Worm (Caenorhabditis elegans) whole organism, young adult: ENCODE data around the gene puf-5.

Experiments used
- B0261.1 ChIP-seq: sonication (generic microtip); optimal IDR thresholded peaks from 2 replicates; lab custom pipeline; 2016; ENCODE audit warnings: mild to moderate bottlenecking, missing genetic modification characterization, moderate library complexity, missing compliant biosample characterization
- C06A6.2 ChIP-seq: fragments of 200-800 bp; sonication (Bioruptor generic); conservative IDR thresholded peaks from 2 replicates; pipeline ENCODE4 v1.3.6; 2022; ENCODE audit warnings: missing genetic modification characterization, missing compliant biosample characterization
- C17E4.6 ChIP-seq: fragments of 200-800 bp; sonication (Bioruptor generic); IDR thresholded peaks from 2 replicates; pipeline ENCODE4 v1.3.6; 2022; ENCODE audit warnings: missing genetic modification reagents, missing genetic modification characterization, missing compliant biosample characterization
- F33H1.4 ChIP-seq: fragments of 200-800 bp; sonication (Bioruptor generic); IDR thresholded peaks from 2 replicates; pipeline ENCODE4 v1.3.6; 2022; ENCODE audit warnings: missing genetic modification reagents, missing genetic modification characterization, missing compliant biosample characterization
- F49E8.2 ChIP-seq: sonication (generic microtip); optimal IDR thresholded peaks from 3 replicates; lab custom pipeline; 2017; ENCODE audit warnings: missing genetic modification characterization, mild to moderate bottlenecking, missing compliant biosample characterization, antibody characterized with exemption, moderate library complexity; ENCODE audit not compliant: insufficient read depth
- F52B5.7 ChIP-seq: sonication (generic microtip); optimal IDR thresholded peaks from 2 replicates; lab custom pipeline; 2016; ENCODE audit warnings: mild to moderate bottlenecking, missing genetic modification characterization, missing compliant biosample characterization
- K11D2.4 ChIP-seq: fragments of 200-800 bp; sonication (Bioruptor generic); IDR thresholded peaks from 2 replicates; pipeline ENCODE4 v1.3.6; 2022; ENCODE audit warnings: missing genetic modification reagents, missing genetic modification characterization, missing compliant biosample characterization
- Y53G8AR.9 ChIP-seq: fragments of 200-800 bp; sonication (Bioruptor generic); conservative IDR thresholded peaks from 2 replicates; pipeline ENCODE4 v1.3.6; 2022; ENCODE audit warnings: missing genetic modification reagents, missing genetic modification characterization, missing compliant biosample characterization
- Y56A3A.18 ChIP-seq: fragments of 200-800 bp; sonication (Bioruptor generic); IDR thresholded peaks from 2 replicates; pipeline ENCODE4 v1.3.6; 2022; ENCODE audit warnings: missing genetic modification reagents, missing genetic modification characterization, missing compliant biosample characterization
- Y79H2A.3 ChIP-seq: fragments of 200-800 bp; sonication (Bioruptor generic); conservative IDR thresholded peaks from 2 replicates; pipeline ENCODE4 v1.3.6; 2022; ENCODE audit warnings: missing genetic modification reagents, missing genetic modification characterization, missing compliant biosample characterization
- Y95B8A.8 ChIP-seq: fragments of 200-800 bp; sonication (Bioruptor generic); IDR thresholded peaks from 2 replicates; pipeline ENCODE4 v1.3.6; 2022; ENCODE audit warnings: missing genetic modification reagents, missing genetic modification characterization, missing compliant biosample characterization
- akir-1 ChIP-seq: fragments of 200-800 bp; sonication (Bioruptor generic); optimal IDR thresholded peaks from 2 replicates; lab custom pipeline; 2018; ENCODE audit warnings: mild to moderate bottlenecking, missing genetic modification characterization, moderate library complexity, missing compliant biosample characterization
- ama-1 ChIP-seq, 3 experiments: fragments of 150-350 bp in 1 of 3; sonication (generic microtip) in 2 of 3; optimal IDR thresholded peaks; 2 replicates each; lab custom pipeline; 2014 to 2018; ENCODE audit warnings: missing biosample characterization in 2 of 3, missing genetic modification characterization in 2 of 3, missing genetic modification reagents in 2 of 3
- attf-6 ChIP-seq: fragments of 200-800 bp; sonication (Bioruptor generic); IDR thresholded peaks from 2 replicates; pipeline ENCODE4 v1.3.6; 2022; ENCODE audit warnings: missing genetic modification reagents, missing genetic modification characterization, missing compliant biosample characterization
- ceh-100 ChIP-seq: fragments of 200-800 bp; sonication (Bioruptor generic); IDR thresholded peaks from 2 replicates; pipeline ENCODE4 v1.3.6; 2022; ENCODE audit warnings: missing genetic modification reagents, missing genetic modification characterization, missing compliant biosample characterization
- die-1 ChIP-seq: sonication (generic microtip); optimal IDR thresholded peaks from 2 replicates; lab custom pipeline; 2016; ENCODE audit warnings: missing genotype, mild to moderate bottlenecking, missing genetic modification characterization, missing compliant biosample characterization
- efl-1 ChIP-seq: fragments of 150-350 bp; optimal IDR thresholded peaks from 2 replicates; lab custom pipeline; 2014; ENCODE audit warnings: missing biosample characterization, missing genetic modification reagents, missing genetic modification characterization
- egl-18 ChIP-seq: fragments of 200-800 bp; sonication (Bioruptor generic); IDR thresholded peaks from 2 replicates; pipeline ENCODE4 v1.3.6; 2022; ENCODE audit warnings: missing genetic modification reagents, missing genetic modification characterization, missing compliant biosample characterization
- ets-4 ChIP-seq: fragments of 200-800 bp; sonication (Bioruptor generic); optimal IDR thresholded peaks from 2 replicates; lab custom pipeline; 2018; ENCODE audit warnings: mild to moderate bottlenecking, missing genetic modification characterization, missing compliant biosample characterization
- gei-17 ChIP-seq: fragments of 200-800 bp; sonication (Bioruptor generic); optimal IDR thresholded peaks from 2 replicates; lab custom pipeline; 2018; ENCODE audit warnings: mild to moderate bottlenecking, missing genetic modification characterization, missing compliant biosample characterization
- him-1 ChIP-seq: sonication (generic microtip); optimal IDR thresholded peaks from 2 replicates; lab custom pipeline; 2016; ENCODE audit warnings: missing genotype, missing genetic modification reagents, missing genetic modification characterization, missing compliant biosample characterization
- hlh-12 ChIP-seq: sonication (generic microtip); optimal IDR thresholded peaks from 2 replicates; lab custom pipeline; 2016; ENCODE audit warnings: missing genetic modification characterization, missing compliant biosample characterization
- hmg-1.2 ChIP-seq: fragments of 200-800 bp; sonication (Bioruptor generic); IDR thresholded peaks from 2 replicates; pipeline ENCODE4 v1.3.6; 2022; ENCODE audit warnings: missing genetic modification reagents, missing genetic modification characterization, missing compliant biosample characterization
- hrde-1 ChIP-seq: sonication (generic microtip); optimal IDR thresholded peaks from 2 replicates; lab custom pipeline; 2016; ENCODE audit warnings: missing genetic modification characterization, mild to moderate bottlenecking, missing compliant biosample characterization, moderate library complexity, missing genotype, missing genetic modification reagents, borderline replicate concordance
- hsf-1 ChIP-seq: fragments of 200-800 bp; sonication (Bioruptor generic); IDR thresholded peaks from 2 replicates; pipeline ENCODE4 v1.3.6; 2022; ENCODE audit warnings: missing genetic modification reagents, missing genetic modification characterization, missing compliant biosample characterization
- lin-35 ChIP-seq, 3 experiments: fragments of 150-350 bp in 2 of 3; sonication (generic microtip) in 1 of 3; optimal IDR thresholded peaks; 2 replicates each; lab custom pipeline; 2014 to 2018; ENCODE audit warnings: missing biosample characterization in 3 of 3, missing genetic modification characterization in 3 of 3, missing genetic modification reagents in 3 of 3
- lin-54 ChIP-seq: fragments of 200-800 bp; sonication (Bioruptor generic); optimal IDR thresholded peaks from 2 replicates; lab custom pipeline; 2018; ENCODE audit warnings: mild to moderate bottlenecking, missing genetic modification characterization, missing compliant biosample characterization
- lir-1 ChIP-seq: fragments of 200-800 bp; sonication (Bioruptor generic); conservative IDR thresholded peaks from 2 replicates; pipeline ENCODE4 v1.3.6; 2022; ENCODE audit warnings: missing genetic modification reagents, missing genetic modification characterization, missing compliant biosample characterization
- lsl-1 ChIP-seq: fragments of 200-800 bp; sonication (Bioruptor generic); optimal IDR thresholded peaks from 2 replicates; lab custom pipeline; 2018; ENCODE audit warnings: mild to moderate bottlenecking, missing genetic modification characterization, moderate library complexity, missing compliant biosample characterization
- madf-3 ChIP-seq: fragments of 200-800 bp; sonication (Bioruptor generic); IDR thresholded peaks from 2 replicates; pipeline ENCODE4 v1.3.6; 2022; ENCODE audit warnings: missing genetic modification reagents, missing genetic modification characterization, missing compliant biosample characterization
- madf-6 ChIP-seq: fragments of 200-800 bp; sonication (Bioruptor generic); IDR thresholded peaks from 2 replicates; pipeline ENCODE4 v1.3.6; 2022; ENCODE audit warnings: missing genetic modification reagents, missing genetic modification characterization, missing compliant biosample characterization
- madf-8 ChIP-seq: fragments of 200-800 bp; sonication (Bioruptor generic); conservative IDR thresholded peaks from 2 replicates; pipeline ENCODE4 v1.3.6; 2022; ENCODE audit warnings: missing genetic modification reagents, missing genetic modification characterization, missing compliant biosample characterization
- mcd-1 ChIP-seq: fragments of 200-800 bp; sonication (Bioruptor generic); IDR thresholded peaks from 2 replicates; pipeline ENCODE4 v1.3.6; 2022; ENCODE audit warnings: missing genetic modification reagents, missing genetic modification characterization, missing compliant biosample characterization
- nhr-179 ChIP-seq: sonication (generic microtip); optimal IDR thresholded peaks from 2 replicates; lab custom pipeline; 2016; ENCODE audit warnings: mild to moderate bottlenecking, missing genetic modification characterization, missing compliant biosample characterization
- rec-8 ChIP-seq, 2 experiments: sonication (generic microtip); optimal IDR thresholded peaks; 2 replicates each; lab custom pipeline; 2016; ENCODE audit warnings: mild to moderate bottlenecking in 2 of 2, missing genetic modification characterization in 2 of 2, missing genetic modification reagents in 2 of 2, missing genotype in 2 of 2, missing biosample characterization in 1 of 2, missing compliant biosample characterization in 1 of 2, moderate library complexity in 1 of 2
- repo-1 ChIP-seq: sonication (generic microtip); optimal IDR thresholded peaks from 2 replicates; lab custom pipeline; 2017; ENCODE audit warnings: mild to moderate bottlenecking, missing genetic modification characterization, missing compliant biosample characterization
- rpc-1 ChIP-seq, 2 experiments: fragments of 150-350 bp in 1 of 2; sonication (generic microtip) in 1 of 2; optimal IDR thresholded peaks; 2 replicates each; lab custom pipeline; 2014 to 2018; ENCODE audit warnings: missing biosample characterization in 1 of 2, missing genetic modification characterization in 1 of 2, missing genetic modification reagents in 1 of 2, missing genotype in 1 of 2
- sdz-38 ChIP-seq: sonication (generic microtip); optimal IDR thresholded peaks from 2 replicates; lab custom pipeline; 2016; ENCODE audit warnings: missing genotype, missing genetic modification characterization, missing compliant biosample characterization
- snpc-1.1 ChIP-seq: sonication (generic microtip); optimal IDR thresholded peaks from 2 replicates; lab custom pipeline; 2017; ENCODE audit warnings: missing genetic modification characterization, mild to moderate bottlenecking, missing compliant biosample characterization, antibody characterized with exemption, moderate library complexity, missing genotype, missing genetic modification reagents; ENCODE audit not compliant: insufficient read depth
- snpc-3.4 ChIP-seq: sonication (generic microtip); optimal IDR thresholded peaks from 2 replicates; lab custom pipeline; 2017; ENCODE audit warnings: missing genetic modification characterization, mild to moderate bottlenecking, missing compliant biosample characterization, antibody characterized with exemption, moderate library complexity, missing genotype, missing genetic modification reagents
- snpc-4 ChIP-seq, 5 experiments: fragments of 150-350 bp in 1 of 5; sonication (generic microtip) in 4 of 5; optimal IDR thresholded peaks; 2 replicates each; lab custom pipeline; 2014 to 2018; ENCODE audit warnings: missing genetic modification characterization in 5 of 5, missing biosample characterization in 3 of 5, antibody characterized with exemption in 2 of 5, mild to moderate bottlenecking in 2 of 5, missing compliant biosample characterization in 2 of 5, missing genotype in 2 of 5, moderate library complexity in 2 of 5, missing genetic modification reagents in 1 of 5
- sptf-2 ChIP-seq: fragments of 200-800 bp; sonication (Bioruptor generic); optimal IDR thresholded peaks from 2 replicates; lab custom pipeline; 2018; ENCODE audit warnings: mild to moderate bottlenecking, missing genetic modification characterization, missing compliant biosample characterization
- tbp1 ChIP-seq: fragments of 200-800 bp; sonication (Bioruptor generic); optimal IDR thresholded peaks from 2 replicates; lab custom pipeline; 2018; ENCODE audit warnings: mild to moderate bottlenecking, missing genetic modification characterization, missing compliant biosample characterization
- zfh-2 ChIP-seq: fragments of 200-800 bp; sonication (Bioruptor generic); conservative IDR thresholded peaks from 2 replicates; pipeline ENCODE4 v1.3.6; 2022; ENCODE audit warnings: missing genetic modification reagents, missing genetic modification characterization, missing compliant biosample characterization
- ztf-28 ChIP-seq: fragments of 200-800 bp; sonication (Bioruptor generic); IDR thresholded peaks from 2 replicates; pipeline ENCODE4 v1.3.6; 2022; ENCODE audit warnings: missing genetic modification reagents, missing genetic modification characterization, missing compliant biosample characterization

The puf-5 gene

ce11 chrII:8577509-8578099 lies 2.3 kb downstream of the puf-5 start, which contains the start of gene F54C9.9 (continued):
- TF ChIP-seq him-1 (tag; lab: Kevin White, UChicago) = peak; percentile 23
- no peak for TF ChIP-seq F52B5.7
- no peak for TF ChIP-seq nhr-179 (tag; lab: Kevin White, UChicago)
- TF ChIP-seq efl-1 (GFP tag; lab: Kevin White, UChicago) = peak; percentile 19
- no peak for TF ChIP-seq gei-17 (GFP tag; lab: Kevin White, UChicago)
- TF ChIP-seq C06A6.2 (GFP tag; lab: Robert Waterston, UW) = no peak
- TF ChIP-seq madf-6 (GFP tag; lab: Robert Waterston, UW) = peak; percentile 71
- TF ChIP-seq Y56A3A.18 (GFP tag; lab: Robert Waterston, UW) = no peak
- TF ChIP-seq repo-1 (tag; lab: Kevin White, UChicago) = peak; percentile 17
- no peak for TF ChIP-seq K11D2.4 (GFP tag; lab: Robert Waterston, UW)
- peak; percentile 46 for TF ChIP-seq hrde-1
- peak; percentile 87 for TF ChIP-seq Y79H2A.3 (GFP tag; lab: Robert Waterston, UW)
- peak; percentile 48; the same call in 1 of the 2 replicates for TF ChIP-seq C17E4.6 (GFP tag; lab: Robert Waterston, UW)
- peak; percentile 50; the same call in 1 of the 2 replicates for TF ChIP-seq ceh-100
- TF ChIP-seq madf-8 (GFP tag; lab: Robert Waterston, UW) = peak; percentile 47
- peak; percentile 19 for TF ChIP-seq lin-54 (GFP tag; lab: Kevin White, UChicago)
- TF ChIP-seq die-1 (tag; lab: Kevin White, UChicago) = peak; percentile 49
- no peak for TF ChIP-seq snpc-3.4 (tag; lab: Kevin White, UChicago)
- peak; percentile 77 for TF ChIP-seq Y95B8A.8 (GFP tag; lab: Robert Waterston, UW)
- peak in 1 of 3 experiments; percentile 41 for TF ChIP-seq lin-35 (GFP tag; optimal IDR thresholded peaks at IDR 0.05; lab: Kevin White, UChicago)
- peak; percentile 28; the same call in 1 of the 2 replicates for TF ChIP-seq F33H1.4 (GFP tag; lab: Robert Waterston, UW)
- no peak for TF ChIP-seq ztf-28 (GFP tag; lab: Robert Waterston, UW)
- TF ChIP-seq tbp1 (GFP tag; lab: Kevin White, UChicago) = peak; percentile 11
- no peak for TF ChIP-seq lir-1
- peak; percentile 50 for TF ChIP-seq lsl-1 (GFP tag; lab: Kevin White, UChicago)
- no peak for TF ChIP-seq rec-8 (tag; optimal IDR thresholded peaks at IDR 0.05; lab: Kevin White, UChicago)
- TF ChIP-seq madf-3 (GFP tag; lab: Robert Waterston, UW) = peak; percentile 74; the same call in 1 of the 2 replicates
- TF ChIP-seq mcd-1 (GFP tag; lab: Robert Waterston, UW) = peak; percentile 52
- TF ChIP-seq egl-18 (GFP tag; lab: Robert Waterston, UW) = no peak
- no peak for TF ChIP-seq sdz-38
- no peak for TF ChIP-seq akir-1 (GFP tag; lab: Kevin White, UChicago)
- no peak for TF ChIP-seq zfh-2
- peak; percentile 79 for TF ChIP-seq F49E8.2
- 0 out of 2 replicates have a peak, but pooled peaks have one; percentile 65 for TF ChIP-seq hsf-1 (GFP tag; lab: Robert Waterston, UW)
- TF ChIP-seq snpc-1.1 (tag; lab: Kevin White, UChicago) = no peak
- TF ChIP-seq Y53G8AR.9 (GFP tag; lab: Robert Waterston, UW) = peak; percentile 71
- no peak for TF ChIP-seq ets-4 (GFP tag; lab: Kevin White, UChicago)
- TF ChIP-seq hlh-12 (tag; lab: Kevin White, UChicago) = no peak
- TF ChIP-seq sptf-2 (GFP tag; lab: Kevin White, UChicago) = no peak
- TF ChIP-seq attf-6 (GFP tag; lab: Robert Waterston, UW) = peak; percentile 75
- TF ChIP-seq rpc-1 (optimal IDR thresholded peaks at IDR 0.05; lab: Kevin White, UChicago) = no peak
- peak; percentile 0 for TF ChIP-seq rpc-1 (tag; optimal IDR thresholded peaks at IDR 0.05; lab: Kevin White, UChicago)
- TF ChIP-seq snpc-4 (GFP tag; optimal IDR thresholded peaks at IDR 0.05; lab: Kevin White, UChicago) = peak; percentile 44
- peak in 2 of 4 experiments; percentile 19 to 27 for TF ChIP-seq snpc-4 (tag; optimal IDR thresholded peaks at IDR 0.05; lab: Kevin White, UChicago)
- no peak for TF ChIP-seq B0261.1 (tag; lab: Kevin White, UChicago)
- TF ChIP-seq hmg-1.2 = peak; percentile 32; the same call in 1 of the 2 replicates
- no peak for TF ChIP-seq ama-1 (optimal IDR thresholded peaks at IDR 0.05; lab: Kevin White, UChicago)
- TF ChIP-seq ama-1 (GFP tag; optimal IDR thresholded peaks at IDR 0.05; lab: Kevin White, UChicago) = peak in 1 of 2 experiments; percentile 77
